Fruit fly (Drosophila melanogaster) S2 (cell line): ENCODE measurements around the gene Mst33A.

ENCODE experiments used
- CG8478 ChIP-seq: fragments of >200 bp; optimal IDR thresholded peaks from 2 replicates; lab custom pipeline; 2018
- CTCF ChIP-seq, 2 experiments: fragments of >200 bp; optimal IDR thresholded peaks; 2 replicates each; lab custom pipeline; 2018

- TF ChIP-seq CG8478 (lab: Kevin White, UChicago) (no peak), CTCF (optimal IDR thresholded peaks at IDR 0.05; lab: Kevin White, UChicago) (no peak)
Observed at dm6 chr2L:11591578-11591977, 4.9 kb upstream of the Mst33A start, which contains the start of gene Acp33A.
